Worm (Caenorhabditis elegans) whole organism, L3 larva: ENCODE data around the gene ZK105.6.
A peak's percentile ranks its signal among the peaks of the same experiment; 100 is the strongest.

ENCODE experiments used
- R02D3.7 ChIP-seq: fragments of 150-350 bp; optimal IDR thresholded peaks from 2 replicates; lab custom pipeline; 2014; ENCODE audit warnings: missing biosample characterization, missing genetic modification characterization
- ZK546.5 ChIP-seq: sonication (generic microtip); optimal IDR thresholded peaks from 2 replicates; lab custom pipeline; 2017; ENCODE audit warnings: missing biosample characterization, missing genetic modification characterization
- ama-1 ChIP-seq: fragments of 150-350 bp; optimal IDR thresholded peaks from 2 replicates; lab custom pipeline; 2018
- ceh-16 ChIP-seq: sonication (generic microtip); optimal IDR thresholded peaks from 2 replicates; lab custom pipeline; 2017; ENCODE audit warnings: missing biosample characterization, missing genetic modification characterization
- ceh-9 ChIP-seq: sonication (generic microtip); optimal IDR thresholded peaks from 2 replicates; lab custom pipeline; 2018; ENCODE audit warnings: missing biosample characterization, missing genetic modification characterization
- daf-12 ChIP-seq: fragments of 150-350 bp; optimal IDR thresholded peaks from 2 replicates; lab custom pipeline; 2014; ENCODE audit warnings: missing biosample characterization, missing genetic modification reagents, missing genetic modification characterization
- egl-5 ChIP-seq: fragments of 150-350 bp; optimal IDR thresholded peaks from 2 replicates; lab custom pipeline; 2017; ENCODE audit warnings: missing biosample characterization, missing genetic modification reagents, missing genetic modification characterization, inconsistent platforms
- elt-2 ChIP-seq: sonication (generic microtip); optimal IDR thresholded peaks from 2 replicates; lab custom pipeline; 2016; ENCODE audit warnings: missing genetic modification reagents, mild to moderate bottlenecking, missing genetic modification characterization, missing compliant biosample characterization
- elt-3 ChIP-seq, 3 experiments: fragments of 150-350 bp in 1 of 3; sonication (generic microtip) in 2 of 3; optimal IDR thresholded peaks; 2 replicates in 2 of 3; 4 replicates in 1 of 3; lab custom pipeline; 2014 to 2017; ENCODE audit warnings: missing biosample characterization in 3 of 3, missing genetic modification characterization in 3 of 3
- fkh-2 ChIP-seq: fragments of 150-350 bp; optimal IDR thresholded peaks from 2 replicates; lab custom pipeline; 2014; ENCODE audit warnings: missing biosample characterization, missing genetic modification reagents, missing genetic modification characterization
- fos-1 ChIP-seq: fragments of 150-350 bp; optimal IDR thresholded peaks from 2 replicates; lab custom pipeline; 2014; ENCODE audit warnings: missing biosample characterization, missing genetic modification characterization
- hmg-11 ChIP-seq: sonication (generic microtip); optimal IDR thresholded peaks from 2 replicates; lab custom pipeline; 2016; ENCODE audit warnings: missing genetic modification characterization, missing compliant biosample characterization
- lin-15B ChIP-seq: fragments of 150-350 bp; optimal IDR thresholded peaks from 2 replicates; lab custom pipeline; 2014; ENCODE audit warnings: missing biosample characterization, missing genetic modification characterization
- lin-39 ChIP-seq: fragments of 150-350 bp; optimal IDR thresholded peaks from 2 replicates; lab custom pipeline; 2018; ENCODE audit warnings: missing biosample characterization, missing genetic modification reagents, missing genetic modification characterization
- mml-1 ChIP-seq: fragments of 150-350 bp; sonication (generic microtip); optimal IDR thresholded peaks from 3 replicates; lab custom pipeline; 2014; ENCODE audit warnings: missing biosample characterization, missing genetic modification characterization
- nhr-11 ChIP-seq: fragments of 150-350 bp; optimal IDR thresholded peaks from 2 replicates; lab custom pipeline; 2014; ENCODE audit warnings: missing biosample characterization, missing genetic modification characterization
- nhr-23 ChIP-seq: fragments of 150-350 bp; optimal IDR thresholded peaks from 2 replicates; lab custom pipeline; 2014; ENCODE audit warnings: missing biosample characterization, missing genetic modification reagents, missing genetic modification characterization
- nhr-237 ChIP-seq: fragments of 150-350 bp; optimal IDR thresholded peaks from 2 replicates; lab custom pipeline; 2014; ENCODE audit warnings: missing biosample characterization, missing genetic modification characterization
- nhr-25 ChIP-seq: sonication (generic microtip); optimal IDR thresholded peaks from 2 replicates; lab custom pipeline; 2017; ENCODE audit warnings: missing biosample characterization, missing genetic modification characterization
- nhr-28 ChIP-seq: fragments of 150-350 bp; optimal IDR thresholded peaks from 2 replicates; lab custom pipeline; 2014; ENCODE audit warnings: missing biosample characterization, missing genetic modification characterization
- nhr-43 ChIP-seq: sonication (generic microtip); optimal IDR thresholded peaks from 2 replicates; lab custom pipeline; 2016; ENCODE audit warnings: mild to moderate bottlenecking, missing genetic modification characterization, missing compliant biosample characterization; ENCODE audit not compliant: poor library complexity, severe bottlenecking
- nhr-76 ChIP-seq: fragments of 150-350 bp; sonication (generic microtip); optimal IDR thresholded peaks from 5 replicates; lab custom pipeline; 2014; ENCODE audit warnings: missing biosample characterization, missing genetic modification characterization
- nhr-77 ChIP-seq: fragments of 150-350 bp; optimal IDR thresholded peaks from 2 replicates; lab custom pipeline; 2014; ENCODE audit warnings: missing biosample characterization, missing genetic modification characterization
- pha-4 ChIP-seq: fragments of 150-350 bp; optimal IDR thresholded peaks from 2 replicates; lab custom pipeline; 2014; ENCODE audit warnings: missing biosample characterization, missing genetic modification reagents, missing genetic modification characterization
- pqm-1 ChIP-seq: fragments of 150-350 bp; optimal IDR thresholded peaks from 2 replicates; lab custom pipeline; 2017; ENCODE audit warnings: missing biosample characterization, missing genetic modification characterization, inconsistent platforms
- unc-62 ChIP-seq: fragments of 150-350 bp; sonication (generic microtip); optimal IDR thresholded peaks from 4 replicates; lab custom pipeline; 2014; ENCODE audit warnings: missing biosample characterization, missing genetic modification reagents, missing genetic modification characterization
- zag-1 ChIP-seq: fragments of 150-350 bp; optimal IDR thresholded peaks from 2 replicates; lab custom pipeline; 2014; ENCODE audit warnings: missing biosample characterization, missing genetic modification characterization
- ztf-11 ChIP-seq: fragments of 150-350 bp; optimal IDR thresholded peaks from 2 replicates; lab custom pipeline; 2014; ENCODE audit warnings: missing biosample characterization, missing genetic modification characterization
- ztf-4 ChIP-seq: fragments of 150-350 bp; optimal IDR thresholded peaks from 2 replicates; lab custom pipeline; 2014; ENCODE audit warnings: missing biosample characterization, missing genetic modification characterization

Gene ZK105.6

ce11 chrV:7747987-7748607, 24.2 kb upstream of the ZK105.6 start:
- no peak for TF ChIP-seq nhr-43 (tag; lab: Kevin White, UChicago)
- no peak for TF ChIP-seq nhr-11 (tag; lab: Kevin White, UChicago)
- no peak for TF ChIP-seq fkh-2 (tag; lab: Kevin White, UChicago)
- no peak for TF ChIP-seq nhr-76
- no peak for TF ChIP-seq R02D3.7 (tag; lab: Kevin White, UChicago)
- TF ChIP-seq ama-1 (lab: Kevin White, UChicago): no peak
- TF ChIP-seq nhr-23 (tag; lab: Kevin White, UChicago): no peak
- TF ChIP-seq daf-12 (tag; lab: Kevin White, UChicago): no peak
- no peak for TF ChIP-seq nhr-77 (tag; lab: Kevin White, UChicago)
- TF ChIP-seq egl-5 (tag; lab: Kevin White, UChicago): no peak
- no peak for TF ChIP-seq lin-15B (tag; lab: Kevin White, UChicago)
- no peak for TF ChIP-seq ceh-9
- no peak for TF ChIP-seq nhr-237 (tag; lab: Kevin White, UChicago)
- TF ChIP-seq lin-39 (tag; lab: Kevin White, UChicago): no peak
- no peak for TF ChIP-seq fos-1 (tag; lab: Kevin White, UChicago)

DNA sequence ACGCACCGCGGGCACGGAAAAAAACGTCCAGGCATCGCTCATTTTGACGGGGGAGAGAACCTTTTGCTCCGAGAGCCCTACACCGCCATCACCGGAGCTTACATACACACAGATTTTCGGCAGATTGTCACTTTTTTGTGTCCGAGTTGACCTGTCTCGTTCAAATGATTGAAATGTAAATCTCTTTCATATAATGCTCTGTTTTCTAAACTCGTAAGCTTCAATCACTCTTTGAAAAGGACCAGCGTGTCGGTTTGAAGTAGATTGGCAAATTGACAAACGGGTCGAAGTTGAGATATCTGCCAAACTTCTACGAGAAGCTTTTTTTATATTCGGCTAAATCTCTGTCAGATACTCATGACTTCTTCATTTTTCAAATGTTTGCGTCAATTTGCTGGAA, 23.3 kb upstream of the ZK105.6 start:
- TF ChIP-seq nhr-43 (tag; lab: Kevin White, UChicago): no peak
- no peak for TF ChIP-seq nhr-77 (tag; lab: Kevin White, UChicago)
- no peak for TF ChIP-seq egl-5 (tag; lab: Kevin White, UChicago)

- TF ChIP-seq pha-4 (no peak), unc-62 (GFP tag; lab: Kevin White, UChicago) (peak; percentile 63)
Measured at ce11 chrV:7745903-7746302, 22.0 kb upstream of the ZK105.6 start.

DNA sequence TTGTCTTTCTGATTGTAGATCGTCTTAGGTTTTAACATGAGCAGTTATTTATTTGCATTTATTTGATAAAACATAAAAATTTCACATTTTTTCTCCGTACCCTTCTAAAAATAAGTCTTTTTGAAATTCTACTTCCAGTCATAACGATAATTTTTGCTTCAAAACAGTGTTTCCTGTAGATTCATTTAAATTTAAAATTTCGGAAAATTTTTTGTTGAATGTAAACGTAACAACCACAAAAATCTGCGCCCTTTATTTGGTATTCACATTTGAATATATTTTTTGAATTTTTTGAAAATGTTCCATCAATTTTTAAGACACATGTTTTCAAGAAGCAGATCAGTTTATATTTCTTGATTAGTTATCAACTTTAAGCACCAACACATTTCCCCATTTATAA, 21.5 kb upstream of the ZK105.6 start:
- TF ChIP-seq egl-5 (tag; lab: Kevin White, UChicago) (no peak), zag-1 (tag; lab: Kevin White, UChicago) (no peak), fos-1 (tag; lab: Kevin White, UChicago) (no peak), nhr-23 (tag; lab: Kevin White, UChicago) (no peak), hmg-11 (tag; lab: Kevin White, UChicago) (no peak), pqm-1 (tag; lab: Kevin White, UChicago) (no peak), ztf-4 (tag; lab: Kevin White, UChicago) (no peak), ztf-11 (tag; lab: Kevin White, UChicago) (no peak), ceh-16 (tag; lab: Kevin White, UChicago) (no peak), nhr-25 (tag; lab: Kevin White, UChicago) (no peak), ZK546.5 (tag; lab: Kevin White, UChicago) (no peak)

DNA sequence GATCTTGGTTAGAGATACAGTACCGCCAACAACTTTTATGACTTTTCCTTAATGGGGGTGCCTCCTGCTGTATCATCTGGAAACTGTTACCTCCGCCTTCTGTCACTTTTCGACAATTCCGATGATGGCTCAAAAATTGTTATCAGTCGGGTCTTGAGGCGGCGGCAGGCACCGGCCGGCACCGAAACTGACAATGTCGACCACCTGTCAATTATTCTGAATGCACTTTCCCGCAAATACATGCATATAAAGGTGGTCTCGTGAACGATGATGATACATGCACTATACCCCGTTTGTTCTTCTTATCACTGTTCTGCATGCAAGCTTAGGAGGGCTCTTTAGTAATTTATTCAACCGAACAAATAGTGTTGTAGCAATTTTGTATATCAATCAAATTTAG, 20.2 kb upstream of the ZK105.6 start:
- peak; percentile 98 for TF ChIP-seq elt-2 (tag; lab: Kevin White, UChicago)
- TF ChIP-seq nhr-25 (tag; lab: Kevin White, UChicago): no peak
- no peak for TF ChIP-seq lin-15B (tag; lab: Kevin White, UChicago)

DNA sequence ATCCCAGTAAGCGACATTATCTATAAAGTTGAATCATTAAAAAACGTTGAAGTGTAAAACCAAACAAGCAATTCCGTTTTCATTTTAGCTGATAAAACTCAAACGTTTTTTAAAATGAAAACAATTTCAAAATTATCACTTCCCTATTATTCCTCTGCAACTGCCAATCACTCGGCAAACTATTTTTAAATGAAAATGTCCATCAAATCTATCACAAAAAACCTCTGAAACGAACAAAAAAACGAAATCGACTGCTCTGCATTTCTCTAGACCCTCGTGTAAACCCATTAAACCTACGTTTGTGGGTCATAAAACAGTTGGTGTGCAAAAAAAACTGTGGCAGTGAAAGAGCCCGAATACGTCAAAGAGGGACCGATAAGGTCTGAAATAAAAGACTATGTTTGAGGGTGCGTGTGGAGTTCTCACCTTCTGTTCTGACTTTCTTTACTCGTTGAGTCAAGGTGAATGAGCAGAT, 18.7 kb upstream of the ZK105.6 start, which contains the start of gene fbxl-5:
Gene fbxl-5 (plus strand): TSS at position 425 of the 475 bp plus-strand sequence.
- TF ChIP-seq ceh-16 (tag; lab: Kevin White, UChicago): no peak
- TF ChIP-seq hmg-11 (tag; lab: Kevin White, UChicago): no peak
- TF ChIP-seq mml-1 (tag; lab: Kevin White, UChicago): no peak
- TF ChIP-seq nhr-28 (tag; lab: Kevin White, UChicago): no peak
- no peak for TF ChIP-seq elt-3 (tag; optimal IDR thresholded peaks at IDR 0.05; lab: Kevin White, UChicago)
- no peak for TF ChIP-seq nhr-77 (tag; lab: Kevin White, UChicago)
- TF ChIP-seq daf-12 (tag; lab: Kevin White, UChicago): no peak
